Worm (Caenorhabditis elegans): Measurements from ENCODE around the gene tag-123.

tag-123 gene

ce11 chrX:8463889-8464444 lies 42.1 kb upstream of the tag-123 start:
- TF ChIP-seq nhr-11 (tag; optimal IDR thresholded peaks at IDR 0.05), result no peak
- no peak for TF ChIP-seq ama-1 (optimal IDR thresholded peaks at IDR 0.05)
- TF ChIP-seq unc-62 (GFP tag; optimal IDR thresholded peaks at IDR 0.05 in 1 of 2), result peak in 1 of 2 experiments; percentile 57
- no peak for TF ChIP-seq unc-62 (tag; optimal IDR thresholded peaks at IDR 0.05)
- TF ChIP-seq ceh-28 (tag; optimal IDR thresholded peaks at IDR 0.05), result no peak
- TF ChIP-seq lin-15B (tag; optimal IDR thresholded peaks at IDR 0.05), result no peak
- TF ChIP-seq nhr-237 (tag; optimal IDR thresholded peaks at IDR 0.05), result no peak
- TF ChIP-seq aha-1 (tag), result peak; percentile 94
- no peak for TF ChIP-seq rbr-2 (tag; optimal IDR thresholded peaks at IDR 0.05)
- TF ChIP-seq hlh-30 (tag; optimal IDR thresholded peaks at IDR 0.05; ENCODE audit: insufficient read depth), result no peak
- TF ChIP-seq nhr-48 (tag; optimal IDR thresholded peaks at IDR 0.05), result no peak
- TF ChIP-seq dve-1 (tag; optimal IDR thresholded peaks at IDR 0.05; ENCODE audit: insufficient read depth), result no peak
- no peak for TF ChIP-seq fkh-10 (GFP tag; optimal IDR thresholded peaks at IDR 0.05)
- TF ChIP-seq zip-11 (GFP tag; IDR thresholded peaks at IDR 0.05), result no peak

DNA sequence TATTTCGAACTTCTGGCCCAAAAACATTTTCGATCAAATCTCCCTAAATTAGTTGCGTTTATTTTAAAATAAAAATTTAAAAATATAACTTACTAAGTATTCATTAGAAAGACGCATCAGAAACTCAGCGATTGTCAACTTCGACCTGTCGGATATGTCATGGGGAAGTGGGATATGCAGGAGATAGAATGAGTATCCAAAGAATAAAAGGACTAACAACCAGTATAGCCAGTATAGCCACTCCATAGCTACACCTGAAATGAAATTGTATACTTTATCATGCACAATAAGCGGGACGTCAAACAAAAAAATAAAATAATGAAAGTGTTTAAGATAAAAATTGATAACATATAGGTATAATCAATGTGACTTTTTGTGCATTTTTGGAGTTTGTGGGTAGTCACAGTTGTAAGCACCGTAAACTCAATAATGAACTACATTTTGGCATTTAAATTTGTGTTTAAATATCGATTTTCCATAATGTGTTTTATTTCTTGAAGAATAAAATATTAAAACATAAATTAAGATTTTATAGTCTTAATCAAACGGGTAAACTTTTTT lies 41.3 kb upstream of the tag-123 start, which contains the start of gene F16F9.4:
TSS of gene F16F9.4 (minus strand) at position 276 of the 561 bp plus-strand sequence.
- no peak for TF ChIP-seq arid-1 (GFP tag; conservative IDR thresholded peaks at IDR 0.05)
- peak; percentile 37 for TF ChIP-seq dmd-6 (GFP tag; IDR thresholded peaks at IDR 0.05)
- TF ChIP-seq nhr-41 (GFP tag; IDR thresholded peaks at IDR 0.05), result no peak
- no peak for TF ChIP-seq ztf-11 (tag; optimal IDR thresholded peaks at IDR 0.05)
- TF ChIP-seq egl-43 (GFP tag; IDR thresholded peaks at IDR 0.05), result no peak
- TF ChIP-seq rbr-2 (tag; optimal IDR thresholded peaks at IDR 0.05), result no peak
- TF ChIP-seq nhr-28 (tag; optimal IDR thresholded peaks at IDR 0.05), result peak; percentile 92
- peak; percentile 55 for TF ChIP-seq pqm-1 (tag; optimal IDR thresholded peaks at IDR 0.05)
- TF ChIP-seq hlh-11 (tag; optimal IDR thresholded peaks at IDR 0.05), result peak; percentile 6
- TF ChIP-seq daf-16 (GFP tag; optimal IDR thresholded peaks at IDR 0.05), result no peak
- peak; percentile 33 for TF ChIP-seq daf-16 (tag; optimal IDR thresholded peaks at IDR 0.05)
- TF ChIP-seq aha-1 (tag), result peak; percentile 94
- TF ChIP-seq lin-29 (GFP tag; IDR thresholded peaks at IDR 0.05), result no peak
- peak; percentile 51 for TF ChIP-seq nhr-77 (tag; optimal IDR thresholded peaks at IDR 0.05)
- TF ChIP-seq dve-1 (tag; optimal IDR thresholded peaks at IDR 0.05; ENCODE audit: insufficient read depth), result peak; percentile 64

ce11 chrX:8460958-8461357 lies 39.1 kb upstream of the tag-123 start:
- peak in 1 of 2 experiments; percentile 97 for TF ChIP-seq unc-62 (GFP tag; optimal IDR thresholded peaks at IDR 0.05 in 1 of 2)
- TF ChIP-seq unc-62 (tag; optimal IDR thresholded peaks at IDR 0.05), result no peak
- TF ChIP-seq nhr-48 (tag; optimal IDR thresholded peaks at IDR 0.05), result no peak

DNA sequence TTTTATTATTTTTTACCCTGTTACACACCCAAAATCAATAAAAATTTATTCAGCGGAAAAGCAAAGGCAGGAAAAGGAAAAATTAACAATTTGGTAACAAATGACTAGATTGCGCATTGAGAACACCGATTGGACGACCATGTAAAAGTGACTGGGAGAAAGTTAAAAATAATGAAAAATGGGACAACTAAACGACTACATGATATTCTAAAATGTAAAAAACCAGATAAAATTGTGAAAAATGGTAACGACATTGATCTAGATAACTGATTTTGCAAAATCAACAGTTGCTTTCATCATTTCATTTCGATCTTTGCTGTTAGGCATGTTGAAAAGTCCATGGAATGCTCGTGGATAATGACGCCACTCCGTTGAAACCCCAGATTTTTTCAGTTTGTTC lies 37.9 kb upstream of the tag-123 start:
- TF ChIP-seq aha-1 (tag), result peak; percentile 90
- TF ChIP-seq set-16 (GFP tag; IDR thresholded peaks at IDR 0.05), result no peak

ce11 chrX:8458917-8459316 lies 37.1 kb upstream of the tag-123 start:
- peak; percentile 49; the same call in 1 of the 2 replicates for TF ChIP-seq snpc-1.2 (GFP tag; IDR thresholded peaks at IDR 0.05)

DNA sequence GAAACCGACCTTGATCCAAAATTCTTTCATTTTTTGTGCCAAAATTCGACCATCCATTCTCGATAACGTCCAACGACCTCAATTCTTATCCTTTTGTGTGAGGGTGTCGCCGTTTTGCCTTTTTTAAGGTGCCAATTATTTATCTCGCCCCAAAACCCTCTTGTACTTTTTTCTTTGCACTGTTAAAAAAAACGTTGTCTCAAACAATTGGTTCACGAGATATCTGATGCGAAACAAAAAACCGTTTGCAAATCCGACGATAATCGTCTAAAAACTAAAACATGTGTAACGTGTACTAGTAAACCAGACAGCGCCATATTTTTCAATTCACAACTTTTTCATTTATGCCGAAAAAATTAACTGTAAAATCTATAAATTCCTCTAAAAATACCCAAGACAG lies 35.5 kb upstream of the tag-123 start, which contains the start of gene F16F9.3:
TSS of gene F16F9.3 (plus strand) at position 301 of the 400 bp plus-strand sequence.
- TF ChIP-seq hmg-1.1 (GFP tag; IDR thresholded peaks at IDR 0.05) (no peak), pha-4 (GFP tag; IDR thresholded peaks at IDR 0.05) (no peak), pha-4 (tag; optimal IDR thresholded peaks at IDR 0.05) (no peak), gei-8 (GFP tag; optimal IDR thresholded peaks at IDR 0.05) (no peak), nhr-237 (tag; optimal IDR thresholded peaks at IDR 0.05) (no peak), Y5F2A.4 (GFP tag; optimal IDR thresholded peaks at IDR 0.05) (no peak), Y48G9A.11 (GFP tag; IDR thresholded peaks at IDR 0.05) (no peak), daf-12 (tag; optimal IDR thresholded peaks at IDR 0.05) (no peak), lir-3 (tag; optimal IDR thresholded peaks at IDR 0.05) (no peak), pqm-1 (tag; optimal IDR thresholded peaks at IDR 0.05) (no peak), F49E8.2 (tag; optimal IDR thresholded peaks at IDR 0.05; ENCODE audit: borderline replicate concordance) (no peak), F10B5.3 (tag; optimal IDR thresholded peaks at IDR 0.05) (no peak), vab-7 (GFP tag; IDR thresholded peaks at IDR 0.05) (no peak), duxl-1 (tag; optimal IDR thresholded peaks at IDR 0.05; ENCODE audit: poor library complexity) (no peak), nhr-25 (tag; optimal IDR thresholded peaks at IDR 0.05; ENCODE audit: borderline replicate concordance, insufficient read depth) (no peak), mes-2 (tag; optimal IDR thresholded peaks at IDR 0.05; ENCODE audit: poor library complexity, severe bottlenecking) (no peak)
